Fruit fly (Drosophila melanogaster) whole organism, wandering third instar larva: ENCODE results near the gene CG18135.

Experiments used
- Abd-B ChIP-seq: fragments of >200 bp; optimal IDR thresholded peaks from 2 replicates; lab custom pipeline; 2017; ENCODE audit warnings: missing biosample characterization, missing genetic modification characterization
- CG32264 ChIP-seq: fragments of 200-800 bp; sonication (Bioruptor generic); optimal IDR thresholded peaks from 2 replicates; lab custom pipeline; 2016; ENCODE audit warnings: missing biosample characterization, missing genetic modification characterization
- CG9705 ChIP-seq: fragments of 200-800 bp; sonication (Bioruptor generic); optimal IDR thresholded peaks from 2 replicates; lab custom pipeline; 2018; ENCODE audit warnings: missing biosample characterization, mild to moderate bottlenecking, missing genetic modification characterization
- CrebA ChIP-seq: fragments of 200-800 bp; sonication (Bioruptor generic); optimal IDR thresholded peaks from 2 replicates; lab custom pipeline; 2016; ENCODE audit warnings: missing biosample characterization, mild to moderate bottlenecking, missing genetic modification characterization, borderline replicate concordance
- Dfd ChIP-seq: fragments of >200 bp; optimal IDR thresholded peaks from 2 replicates; lab custom pipeline; 2017; ENCODE audit warnings: missing biosample characterization, missing genetic modification characterization
- Dif ChIP-seq: fragments of 200-275, 200-300 bp; sonication (Bioruptor generic); optimal IDR thresholded peaks from 2 replicates; lab custom pipeline; 2018; ENCODE audit warnings: missing biosample characterization, missing genetic modification characterization; ENCODE audit not compliant: partially characterized antibody
- GATAd ChIP-seq: sonication (Bioruptor generic); optimal IDR thresholded peaks from 2 replicates; lab custom pipeline; 2016; ENCODE audit warnings: missing biosample characterization, missing genetic modification characterization
- HLH106 ChIP-seq: fragments of 200-800 bp; optimal IDR thresholded peaks from 3 replicates; lab custom pipeline; 2019; ENCODE audit warnings: missing biosample characterization, mild to moderate bottlenecking, missing genetic modification characterization, moderate library complexity
- Hnf4 ChIP-seq: fragments of 200-800 bp; sonication (Bioruptor generic); optimal IDR thresholded peaks from 2 replicates; lab custom pipeline; 2016; ENCODE audit warnings: missing biosample characterization, mild to moderate bottlenecking, missing genetic modification characterization
- Hr83 ChIP-seq: fragments of 200-300 bp; sonication (Bioruptor generic); optimal IDR thresholded peaks from 2 replicates; lab custom pipeline; 2016; ENCODE audit warnings: missing biosample characterization, mild to moderate bottlenecking, missing genetic modification characterization, moderate library complexity; ENCODE audit not compliant: poor library complexity, severe bottlenecking
- Mio ChIP-seq: sonication (Bioruptor generic); optimal IDR thresholded peaks from 2 replicates; lab custom pipeline; 2016; ENCODE audit warnings: missing biosample characterization, missing genetic modification characterization
- Myc ChIP-seq: fragments of >200 bp; optimal IDR thresholded peaks from 2 replicates; lab custom pipeline; 2017
- N ChIP-seq: fragments of >200 bp; optimal IDR thresholded peaks from 2 replicates; lab custom pipeline; 2018; ENCODE audit warnings: missing biosample characterization, missing external identifiers, missing genetic modification characterization
- OdsH ChIP-seq: fragments of 200-800 bp; sonication (Bioruptor generic); optimal IDR thresholded peaks from 2 replicates; lab custom pipeline; 2016; ENCODE audit warnings: missing biosample characterization, mild to moderate bottlenecking, missing genetic modification characterization
- Rel ChIP-seq, 2 experiments: fragments of 200-800 bp; sonication (Bioruptor generic) in 1 of 2; optimal IDR thresholded peaks; 2 replicates in 1 of 2; 3 replicates in 1 of 2; lab custom pipeline; 2016 to 2019; ENCODE audit warnings: mild to moderate bottlenecking in 2 of 2, missing biosample characterization in 2 of 2, missing genetic modification characterization in 2 of 2, moderate library complexity in 1 of 2
- Sp1 ChIP-seq: fragments of 200-800 bp; sonication (Bioruptor generic); optimal IDR thresholded peaks from 3 replicates; lab custom pipeline; 2019; ENCODE audit warnings: missing biosample characterization, mild to moderate bottlenecking, missing genetic modification characterization, moderate library complexity
- Vsx2 ChIP-seq: fragments of 200-300, 225-300 bp; sonication (Bioruptor generic); optimal IDR thresholded peaks from 2 replicates; lab custom pipeline; 2018; ENCODE audit warnings: missing biosample characterization, missing genetic modification characterization; ENCODE audit not compliant: partially characterized antibody
- brk ChIP-seq: fragments of 200-800 bp; sonication (Bioruptor generic); optimal IDR thresholded peaks from 2 replicates; lab custom pipeline; 2016; ENCODE audit warnings: missing biosample characterization, mild to moderate bottlenecking, missing genetic modification characterization
- dl ChIP-seq, 2 experiments: fragments of 175-275, 200-275 bp in 1 of 2; fragments of 200-275 bp in 1 of 2; sonication (Bioruptor generic); optimal IDR thresholded peaks; lab custom pipeline; 2018; ENCODE audit warnings: mild to moderate bottlenecking in 2 of 2, missing biosample characterization in 2 of 2, missing genetic modification characterization in 2 of 2, moderate library complexity in 2 of 2; ENCODE audit not compliant: partially characterized antibody in 2 of 2, insufficient read depth in 1 of 2
- dmrt93B ChIP-seq: fragments of 200-800 bp; sonication (Bioruptor generic); optimal IDR thresholded peaks from 2 replicates; lab custom pipeline; 2018; ENCODE audit warnings: missing biosample characterization, mild to moderate bottlenecking, missing genetic modification characterization
- dsf ChIP-seq: sonication (Bioruptor generic); optimal IDR thresholded peaks from 2 replicates; lab custom pipeline; 2016; ENCODE audit warnings: missing biosample characterization, missing genetic modification characterization, borderline replicate concordance
- ey ChIP-seq: fragments of 200-800 bp; sonication (Bioruptor generic); optimal IDR thresholded peaks from 2 replicates; lab custom pipeline; 2016; ENCODE audit warnings: missing biosample characterization, missing genetic modification characterization
- fru ChIP-seq: fragments of 200-800 bp; sonication (Bioruptor generic); optimal IDR thresholded peaks from 3 replicates; lab custom pipeline; 2016; ENCODE audit warnings: missing biosample characterization, mild to moderate bottlenecking, missing genetic modification characterization
- jim ChIP-seq: fragments of 175-275, 200-325 bp; sonication (Bioruptor generic); optimal IDR thresholded peaks from 2 replicates; lab custom pipeline; 2016; ENCODE audit warnings: missing biosample characterization, mild to moderate bottlenecking, missing genetic modification characterization
- lola ChIP-seq: fragments of >200 bp; optimal IDR thresholded peaks from 2 replicates; lab custom pipeline; 2017; ENCODE audit warnings: missing biosample characterization, missing genetic modification characterization
- psq ChIP-seq: fragments of 200-800 bp; sonication (Bioruptor generic); optimal IDR thresholded peaks from 3 replicates; lab custom pipeline; 2017; ENCODE audit warnings: missing biosample characterization, mild to moderate bottlenecking, missing genetic modification characterization, moderate library complexity
- rgr ChIP-seq: fragments of 200-800 bp; sonication (Bioruptor generic); optimal IDR thresholded peaks from 3 replicates; lab custom pipeline; 2016; ENCODE audit warnings: missing biosample characterization, mild to moderate bottlenecking, missing genetic modification characterization
- sage ChIP-seq: fragments of 200-800 bp; sonication (Bioruptor generic); optimal IDR thresholded peaks from 2 replicates; lab custom pipeline; 2016; ENCODE audit warnings: missing biosample characterization, mild to moderate bottlenecking, missing genetic modification characterization
- sv ChIP-seq: fragments of 200-800 bp; sonication (Bioruptor generic); optimal IDR thresholded peaks from 3 replicates; lab custom pipeline; 2016; ENCODE audit warnings: missing biosample characterization, missing genetic modification characterization
- tai ChIP-seq: sonication (Bioruptor generic); optimal IDR thresholded peaks from 2 replicates; lab custom pipeline; 2016; ENCODE audit warnings: missing biosample characterization, missing genetic modification characterization
- usp ChIP-seq: fragments of >200 bp; optimal IDR thresholded peaks from 2 replicates; lab custom pipeline; 2017; ENCODE audit warnings: missing biosample characterization, missing genetic modification characterization
- woc ChIP-seq: sonication (Bioruptor generic); optimal IDR thresholded peaks from 2 replicates; lab custom pipeline; 2016; ENCODE audit warnings: missing biosample characterization, mild to moderate bottlenecking, missing genetic modification characterization

CG18135 gene

DNA sequence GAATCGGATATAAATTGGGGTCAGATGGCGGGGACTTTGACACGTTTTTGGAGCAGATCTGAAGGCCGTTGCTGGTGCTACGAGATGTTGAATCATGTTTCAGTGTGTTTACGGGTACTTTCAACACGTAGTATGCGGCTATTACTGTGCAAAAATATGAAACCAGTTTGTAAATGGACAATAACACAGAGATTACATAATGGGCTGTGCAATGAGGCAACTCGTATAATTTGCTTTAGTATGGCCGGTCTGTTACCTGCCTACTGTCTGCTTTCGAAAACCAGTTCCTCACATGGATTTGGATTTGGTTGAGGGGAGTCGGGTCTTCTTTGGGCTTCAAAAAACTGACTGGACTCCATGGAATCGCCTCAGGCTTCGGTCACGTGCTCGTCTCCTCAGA is 45.7 kb downstream of the CG18135 start:
- TF ChIP-seq fru (GFP tag; lab: Kevin White, UChicago) (peak; percentile 56), dl (GFP tag; optimal IDR thresholded peaks at IDR 0.05; lab: Kevin White, UChicago; ENCODE audit: insufficient read depth in 1 of 2, partially characterized antibody in 2 of 2) (peak in 1 of 2 experiments; percentile 26), woc (GFP tag; lab: Kevin White, UChicago) (peak; percentile 37), CG32264 (no peak), sage (GFP tag; lab: Kevin White, UChicago) (no peak)

DNA sequence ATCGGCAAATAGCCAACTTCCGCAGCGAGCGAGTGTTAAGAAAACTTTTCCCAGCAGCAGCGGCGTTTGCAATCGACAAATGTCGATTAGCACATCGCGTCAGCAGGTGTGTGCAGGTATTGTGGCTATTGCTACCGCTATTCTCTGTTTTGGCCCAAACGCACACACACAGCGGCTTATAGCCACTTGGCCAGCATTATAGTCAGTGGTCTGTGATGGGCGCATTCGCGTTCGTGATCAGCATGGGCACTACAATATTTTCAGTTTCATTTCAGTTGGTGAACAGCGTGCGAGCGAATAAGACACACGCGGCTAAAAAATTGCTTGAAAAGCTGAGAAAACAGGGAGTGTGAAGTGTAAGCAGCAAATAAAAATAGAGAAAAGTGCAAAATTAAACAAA is 47.7 kb downstream of the CG18135 start, which contains the start of gene CG6836:
TSS of gene CG6836 (plus strand) at position 271 of the 400 bp plus-strand sequence.
- TF ChIP-seq HLH106 (tag; lab: Kevin White, UChicago) (no peak), Sp1 (no peak), Mio (GFP tag; lab: Kevin White, UChicago) (no peak), psq (GFP tag; lab: Kevin White, UChicago) (no peak), N (GFP tag; lab: Kevin White, UChicago) (no peak)

DNA sequence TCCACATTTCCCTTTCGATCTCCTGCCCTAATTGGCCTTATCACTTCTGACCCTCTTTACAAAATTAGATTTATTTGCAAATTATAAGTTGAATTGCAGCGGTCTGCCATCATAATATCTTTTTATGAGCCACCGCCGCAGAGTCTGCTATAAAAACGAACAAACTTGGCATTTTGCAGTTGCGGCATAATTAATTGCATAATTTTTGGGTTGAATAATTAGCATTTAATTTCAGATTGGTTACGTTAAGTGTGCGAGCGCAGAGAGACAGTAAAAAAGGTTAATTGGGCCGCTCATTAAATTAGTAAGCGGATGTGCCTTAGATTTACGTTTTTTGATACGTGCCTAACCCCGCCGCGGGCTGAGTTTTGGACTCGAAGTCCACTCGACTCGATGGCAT is 48.9 kb downstream of the CG18135 start:
- TF ChIP-seq Vsx2 (GFP tag; lab: Kevin White, UChicago): peak; percentile 73
- TF ChIP-seq usp (GFP tag; lab: Kevin White, UChicago): no peak
- TF ChIP-seq dmrt93B: no peak
- TF ChIP-seq sage (GFP tag; lab: Kevin White, UChicago): no peak
- no peak for TF ChIP-seq Dfd (GFP tag; lab: Kevin White, UChicago)
- TF ChIP-seq CrebA (GFP tag; lab: Kevin White, UChicago): no peak
- no peak for TF ChIP-seq jim
- no peak for TF ChIP-seq woc (GFP tag; lab: Kevin White, UChicago)
- TF ChIP-seq CG9705: no peak
- TF ChIP-seq Dif (GFP tag; lab: Kevin White, UChicago): peak; percentile 14
- TF ChIP-seq ey (GFP tag; lab: Kevin White, UChicago): no peak
- no peak for TF ChIP-seq Sp1
- peak; percentile 34 for TF ChIP-seq N (GFP tag; lab: Kevin White, UChicago)
- no peak for TF ChIP-seq Hnf4 (GFP tag; lab: Kevin White, UChicago)
- no peak for TF ChIP-seq brk (GFP tag; lab: Kevin White, UChicago)
- no peak for TF ChIP-seq dsf (GFP tag; lab: Kevin White, UChicago)
- TF ChIP-seq CG32264: no peak
- peak; percentile 75 for TF ChIP-seq Myc (lab: Kevin White, UChicago)
- TF ChIP-seq lola (GFP tag; lab: Kevin White, UChicago): no peak
- no peak for TF ChIP-seq OdsH (GFP tag; lab: Kevin White, UChicago)
- no peak for TF ChIP-seq tai (GFP tag; lab: Kevin White, UChicago)
- TF ChIP-seq Abd-B (GFP tag; lab: Kevin White, UChicago): no peak
- no peak for TF ChIP-seq Rel (GFP tag; optimal IDR thresholded peaks at IDR 0.05; lab: Kevin White, UChicago)
- TF ChIP-seq Rel (tag; optimal IDR thresholded peaks at IDR 0.05; lab: Kevin White, UChicago): no peak
- no peak for TF ChIP-seq fru (GFP tag; lab: Kevin White, UChicago)
- TF ChIP-seq GATAd (GFP tag; lab: Kevin White, UChicago): no peak
- TF ChIP-seq psq (GFP tag; lab: Kevin White, UChicago): no peak
- TF ChIP-seq sv (GFP tag; lab: Kevin White, UChicago): no peak
- no peak for TF ChIP-seq rgr (GFP tag; lab: Kevin White, UChicago)
- no peak for TF ChIP-seq Mio (GFP tag; lab: Kevin White, UChicago)
- TF ChIP-seq Hr83: no peak

DNA sequence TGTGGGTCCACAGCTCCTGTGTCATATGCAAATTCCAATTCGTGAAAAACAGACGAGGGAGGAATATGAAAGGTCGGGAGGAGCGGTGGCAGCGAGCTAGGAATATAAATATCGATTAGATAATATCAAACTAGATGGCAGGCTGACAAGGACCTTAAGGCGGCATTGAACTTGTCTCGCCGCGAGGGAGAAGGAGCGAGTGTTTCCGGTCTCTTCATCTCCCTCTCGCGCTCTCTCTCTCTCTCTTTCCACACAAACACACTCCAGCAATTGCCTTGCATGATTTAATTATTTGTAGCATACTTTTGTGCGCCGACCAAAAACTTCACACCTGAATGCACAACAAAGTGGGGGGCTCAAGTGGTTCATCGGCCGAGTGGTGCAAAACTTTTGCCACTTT is 51.1 kb downstream of the CG18135 start:
- peak; percentile 9 for TF ChIP-seq Myc (lab: Kevin White, UChicago)
- no peak for TF ChIP-seq dl (GFP tag; optimal IDR thresholded peaks at IDR 0.05; lab: Kevin White, UChicago; ENCODE audit: insufficient read depth in 1 of 2, partially characterized antibody in 2 of 2)
- TF ChIP-seq psq (GFP tag; lab: Kevin White, UChicago): no peak
- TF ChIP-seq Mio (GFP tag; lab: Kevin White, UChicago): no peak
- TF ChIP-seq sv (GFP tag; lab: Kevin White, UChicago): no peak
- peak; percentile 40 for TF ChIP-seq dmrt93B
- no peak for TF ChIP-seq N (GFP tag; lab: Kevin White, UChicago)
- TF ChIP-seq, all 38 proteins: peak for 2
